Worm (Caenorhabditis elegans) whole organism, mixed stage, embryonic: ENCODE measurements around the gene fbxc-14.
"Not testable (repeated sequence)": the region's sequence is repeated elsewhere in the genome, so short reads cannot be mapped to it uniquely, and the experiment has no call there.

Source experiments
- ceh-39 ChIP-seq: fragments of 150-350 bp; optimal IDR thresholded peaks from 2 replicates; lab custom pipeline; 2014; ENCODE audit warnings: missing biosample characterization, missing genetic modification characterization
- cnd-1 ChIP-seq: fragments of 200-800 bp; sonication (Bioruptor generic); optimal IDR thresholded peaks from 2 replicates; lab custom pipeline; 2018; ENCODE audit warnings: mild to moderate bottlenecking, missing genetic modification characterization, missing compliant biosample characterization
- mep-1 ChIP-seq: fragments of 150-350 bp; optimal IDR thresholded peaks from 2 replicates; lab custom pipeline; 2017; ENCODE audit warnings: missing biosample characterization, missing genetic modification reagents, missing genetic modification characterization, inconsistent platforms
- mls-2 ChIP-seq: sonication (generic microtip); optimal IDR thresholded peaks from 2 replicates; lab custom pipeline; 2016; ENCODE audit warnings: mild to moderate bottlenecking, missing genetic modification characterization, moderate library complexity, missing compliant biosample characterization
- nhr-237 ChIP-seq: fragments of 150-350 bp; optimal IDR thresholded peaks from 2 replicates; lab custom pipeline; 2014; ENCODE audit warnings: missing biosample characterization, missing genetic modification characterization
- nhr-28 ChIP-seq: fragments of 150-350 bp; optimal IDR thresholded peaks from 2 replicates; lab custom pipeline; 2014; ENCODE audit warnings: missing biosample characterization, missing genetic modification characterization
- nhr-76 ChIP-seq: sonication (generic microtip); optimal IDR thresholded peaks from 2 replicates; lab custom pipeline; 2017; ENCODE audit warnings: missing biosample characterization, missing genetic modification characterization
- pha-4 ChIP-seq: fragments of 150-350 bp; optimal IDR thresholded peaks from 2 replicates; lab custom pipeline; 2018; ENCODE audit warnings: missing biosample characterization, missing genetic modification reagents, missing genetic modification characterization
- sptf-1 ChIP-seq: sonication (generic microtip); optimal IDR thresholded peaks from 2 replicates; lab custom pipeline; 2017; ENCODE audit warnings: mild to moderate bottlenecking, missing genetic modification characterization, moderate library complexity, missing compliant biosample characterization
- zip-8 ChIP-seq: fragments of 150-350 bp; optimal IDR thresholded peaks from 2 replicates; lab custom pipeline; 2014; ENCODE audit warnings: missing biosample characterization, missing genetic modification characterization

DNA sequence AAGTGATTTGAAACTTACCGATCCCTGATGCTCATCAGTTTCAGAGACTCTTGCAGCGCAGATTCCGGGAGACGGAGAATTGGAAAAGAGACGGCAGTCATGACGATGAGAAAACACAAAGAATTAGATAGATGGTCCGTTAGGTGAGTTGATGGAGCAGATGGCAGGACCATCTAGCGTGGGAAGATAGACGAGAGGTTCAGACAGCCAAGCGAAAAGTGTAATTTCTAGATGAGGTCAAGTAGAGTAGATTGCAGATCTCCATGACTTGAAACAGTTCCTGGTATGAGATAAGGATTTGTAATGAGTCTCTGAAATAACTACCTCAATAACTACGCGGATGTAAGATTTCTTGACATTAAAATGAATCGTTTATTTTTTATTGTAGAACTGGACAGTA, 22.0 kb downstream of the fbxc-14 start, which contains the start of gene F45D11.11:
- not testable (repeated sequence) for TF ChIP-seq mls-2 (tag; lab: Kevin White, UChicago); nhr-28 (tag; lab: Kevin White, UChicago); ceh-39; mep-1; zip-8 (tag; lab: Kevin White, UChicago); nhr-76 (tag; lab: Kevin White, UChicago); cnd-1 (tag; lab: Kevin White, UChicago); nhr-237 (tag; lab: Kevin White, UChicago); sptf-1; pha-4 (tag; lab: Kevin White, UChicago)
